Fruit fly (Drosophila melanogaster) S2 (cell line): ENCODE results near the gene CG5151.

Experiments used
- CG8478 ChIP-seq: fragments of >200 bp; optimal IDR thresholded peaks from 2 replicates; lab custom pipeline; 2018
- CTCF ChIP-seq, 2 experiments: fragments of >200 bp; optimal IDR thresholded peaks; 2 replicates each; lab custom pipeline; 2018

Gene CG5151

dm6 chr3L:16176492-16176891 lies 12.0 kb upstream of the CG5151 start:
- TF ChIP-seq CTCF (optimal IDR thresholded peaks at IDR 0.05; lab: Kevin White, UChicago) = no peak
- TF ChIP-seq CG8478 = no peak

- TF ChIP-seq CG8478 = no peak
- no peak for TF ChIP-seq CTCF (optimal IDR thresholded peaks at IDR 0.05; lab: Kevin White, UChicago)
These were observed 11.2 kb upstream of the CG5151 start for dm6 chr3L:16175628-16176263.

- no peak for TF ChIP-seq CG8478
- TF ChIP-seq CTCF (optimal IDR thresholded peaks at IDR 0.05; lab: Kevin White, UChicago) = no peak
These were observed 10.3 kb upstream of the CG5151 start for dm6 chr3L:16174778-16175177.

dm6 chr3L:16173818-16174601 lies 9.5 kb upstream of the CG5151 start:
- TF ChIP-seq CG8478 (no peak), CTCF (optimal IDR thresholded peaks at IDR 0.05; lab: Kevin White, UChicago) (no peak)

dm6 chr3L:16172809-16173276 lies 8.3 kb upstream of the CG5151 start:
- TF ChIP-seq CTCF (optimal IDR thresholded peaks at IDR 0.05; lab: Kevin White, UChicago) (no peak), CG8478 (no peak)

dm6 chr3L:16172381-16172780 lies 7.9 kb upstream of the CG5151 start:
- TF ChIP-seq CG8478 (no peak), CTCF (optimal IDR thresholded peaks at IDR 0.05; lab: Kevin White, UChicago) (no peak)

dm6 chr3L:16171280-16171679 lies 6.8 kb upstream of the CG5151 start, which contains the start of gene CG33795:
CG33795 (minus strand) TSS chr3L:16171380.
- no peak for TF ChIP-seq CG8478
- no peak for TF ChIP-seq CTCF (optimal IDR thresholded peaks at IDR 0.05; lab: Kevin White, UChicago)

- TF ChIP-seq CTCF (optimal IDR thresholded peaks at IDR 0.05; lab: Kevin White, UChicago) (no peak), CG8478 (no peak)
These were observed 5.5 kb upstream of the CG5151 start, which contains the start of gene CG33796 for dm6 chr3L:16170006-16170405. CG33796 (minus strand) TSS chr3L:16170106.

- no peak for TF ChIP-seq CTCF (optimal IDR thresholded peaks at IDR 0.05; lab: Kevin White, UChicago)
- no peak for TF ChIP-seq CG8478
These were observed 4.1 kb upstream of the CG5151 start for dm6 chr3L:16168503-16169189.

dm6 chr3L:16167723-16168386 lies 3.4 kb upstream of the CG5151 start:
- TF ChIP-seq CG8478 (no peak), CTCF (optimal IDR thresholded peaks at IDR 0.05; lab: Kevin White, UChicago) (no peak)

dm6 chr3L:16166998-16167344 lies 2.5 kb upstream of the CG5151 start:
- TF ChIP-seq CG8478 (no peak), CTCF (optimal IDR thresholded peaks at IDR 0.05; lab: Kevin White, UChicago) (no peak)

dm6 chr3L:16166217-16166997 lies 1.9 kb upstream of the CG5151 start:
- no peak for TF ChIP-seq CG8478

dm6 chr3L:16165356-16166168 lies 1.1 kb upstream of the CG5151 start:
- TF ChIP-seq CG8478 (no peak), CTCF (optimal IDR thresholded peaks at IDR 0.05; lab: Kevin White, UChicago) (no peak)
